1 fruit fly cellular context compared by ENCODE assay signal in the genomic region with DNA sequence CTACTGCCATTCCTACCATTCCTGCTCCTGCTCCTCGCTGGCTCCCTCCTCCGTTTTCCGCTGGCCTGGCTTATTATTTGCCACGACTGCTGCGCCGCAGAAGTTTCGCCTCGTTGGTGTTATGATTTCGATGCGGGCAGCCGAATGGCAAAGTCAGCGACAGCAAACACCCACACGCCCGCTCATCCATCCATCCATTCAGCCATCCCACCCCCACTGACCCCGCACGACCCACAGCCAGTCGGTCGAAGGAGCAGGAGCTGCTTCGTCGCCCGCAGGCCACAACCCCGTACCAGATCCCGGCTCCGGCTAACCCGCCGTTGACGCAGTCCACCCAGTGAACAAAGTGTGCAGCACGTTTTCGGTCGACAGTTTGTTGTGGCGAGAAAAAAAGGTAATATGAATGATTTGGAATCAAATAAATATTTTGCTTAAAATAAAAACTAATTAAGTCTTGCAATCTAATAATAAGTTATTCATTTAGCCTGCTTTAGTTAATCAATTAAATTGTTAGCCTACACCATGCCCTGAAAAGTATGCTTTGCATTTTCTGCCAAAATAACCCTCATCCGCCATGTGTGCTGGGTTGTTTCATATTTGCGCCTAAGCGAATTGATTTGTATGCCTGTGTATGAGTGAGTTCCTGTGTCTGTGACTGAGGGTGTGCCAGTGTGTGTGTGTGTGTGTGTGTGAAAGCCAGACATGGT.
TF ChIP-seq lines count a peak whose summit lies in the region.

No protein-coding gene starts in this region.

TF ChIP-seq in whole organism, embryonic, 481 proteins besides CTCF, POLR2A, EP300 and RAD21 (continued from another document and continues in another):
- TF ChIP-seq fd96Cb (tag; optimal IDR thresholded peaks at IDR 0.05; lab: Kevin White, UChicago) (peak; percentile 27), CG17361 (GFP tag; IDR thresholded peaks at IDR 0.05; lab: Robert Waterston, UW) (peak; percentile 53; the same call in 2 of the 3 replicates), zfh1 (GFP tag; IDR thresholded peaks at IDR 0.05; lab: Robert Waterston, UW) (no peak), nau (GFP tag; optimal IDR thresholded peaks at IDR 0.05; lab: Kevin White, UChicago) (peak; percentile 45), Hey (tag; optimal IDR thresholded peaks at IDR 0.05; lab: Kevin White, UChicago) (no peak), Trl (optimal IDR thresholded peaks at IDR 0.05; lab: Kevin White, UChicago) (no peak), Trl (GFP tag; optimal IDR thresholded peaks at IDR 0.05; lab: Kevin White, UChicago) (no peak), CG5245 (GFP tag; optimal IDR thresholded peaks at IDR 0.05; lab: Kevin White, UChicago) (no peak), CG7357 (GFP tag; IDR thresholded peaks at IDR 0.05; lab: Robert Waterston, UW) (peak; percentile 43; the same call in 1 of the 3 replicates), schlank (tag; optimal IDR thresholded peaks at IDR 0.05; lab: Kevin White, UChicago) (peak; percentile 57), run (tag; optimal IDR thresholded peaks at IDR 0.05; lab: Kevin White, UChicago) (peak; percentile 5), CG17385 (GFP tag; optimal IDR thresholded peaks at IDR 0.05; lab: Kevin White, UChicago) (peak; percentile 56), CG14860 (GFP tag; IDR thresholded peaks at IDR 0.05; lab: Robert Waterston, UW; ENCODE audit: partially characterized antibody) (no peak), CG10462 (GFP tag; optimal IDR thresholded peaks at IDR 0.05; lab: Kevin White, UChicago) (no peak), lab (GFP tag; optimal IDR thresholded peaks at IDR 0.05; lab: Kevin White, UChicago) (peak; percentile 88), kay (GFP tag; optimal IDR thresholded peaks at IDR 0.05; lab: Kevin White, UChicago) (no peak), tna (GFP tag; IDR thresholded peaks at IDR 0.05; lab: Robert Waterston, UW; ENCODE audit: partially characterized antibody) (no peak), Jarid2 (GFP tag; optimal IDR thresholded peaks at IDR 0.05; lab: Kevin White, UChicago) (peak; percentile 28), aop (GFP tag; IDR thresholded peaks at IDR 0.05; lab: Robert Waterston, UW) (no peak), CG2202 (tag; optimal IDR thresholded peaks at IDR 0.05; lab: Kevin White, UChicago) (no peak), CG10979 (tag; optimal IDR thresholded peaks at IDR 0.05; lab: Kevin White, UChicago) (peak; percentile 47), sim (GFP tag; IDR thresholded peaks at IDR 0.05; lab: Robert Waterston, UW) (no peak), CG32767 (GFP tag; IDR thresholded peaks at IDR 0.05; lab: Robert Waterston, UW) (no peak), CG15514 (GFP tag; optimal IDR thresholded peaks at IDR 0.05; lab: Kevin White, UChicago) (peak; percentile 43), Sox100B (GFP tag; optimal IDR thresholded peaks at IDR 0.05; lab: Kevin White, UChicago) (peak; percentile 47), CG2712 (tag; optimal IDR thresholded peaks at IDR 0.05; lab: Kevin White, UChicago) (peak; percentile 55), dm (GFP tag; optimal IDR thresholded peaks at IDR 0.05; lab: Kevin White, UChicago) (no peak), caup (GFP tag; optimal IDR thresholded peaks at IDR 0.05; lab: Kevin White, UChicago; ENCODE audit: severe bottlenecking) (peak; percentile 61), nmo (GFP tag; optimal IDR thresholded peaks at IDR 0.05; lab: Kevin White, UChicago) (peak; percentile 43), lilli (GFP tag; optimal IDR thresholded peaks at IDR 0.05; lab: Kevin White, UChicago) (peak; percentile 54), CG12659 (GFP tag; optimal IDR thresholded peaks at IDR 0.05; lab: Kevin White, UChicago) (peak; percentile 44), CG17612 (GFP tag; IDR thresholded peaks at IDR 0.05; lab: Robert Waterston, UW) (no peak), CG18262 (tag; optimal IDR thresholded peaks at IDR 0.05; lab: Kevin White, UChicago) (peak; percentile 51), tio (GFP tag; optimal IDR thresholded peaks at IDR 0.05; lab: Kevin White, UChicago) (no peak), pan (optimal IDR thresholded peaks at IDR 0.05; lab: Kevin White, UChicago) (no peak), pan (GFP tag; optimal IDR thresholded peaks at IDR 0.05 in 1 of 2, IDR thresholded peaks at IDR 0.05 in 1 of 2) (peak in 1 of 2 experiments; percentile 20), CG8281 (tag; optimal IDR thresholded peaks at IDR 0.05; lab: Kevin White, UChicago) (no peak), Asciz (GFP tag; optimal IDR thresholded peaks at IDR 0.05; lab: Kevin White, UChicago) (peak; percentile 25), exex (tag; optimal IDR thresholded peaks at IDR 0.05; lab: Kevin White, UChicago) (peak; percentile 33), pho (GFP tag; optimal IDR thresholded peaks at IDR 0.05; lab: Kevin White, UChicago) (peak; percentile 34), HLH3B (GFP tag; IDR thresholded peaks at IDR 0.05; lab: Robert Waterston, UW) (peak; percentile 48; the same call in 1 of the 2 replicates), CG34376 (GFP tag; optimal IDR thresholded peaks at IDR 0.05; lab: Kevin White, UChicago) (peak; percentile 82), CG13424 (tag; optimal IDR thresholded peaks at IDR 0.05; lab: Kevin White, UChicago) (peak; percentile 70), fu2 (GFP tag; optimal IDR thresholded peaks at IDR 0.05; lab: Kevin White, UChicago) (no peak), bigmax (GFP tag; optimal IDR thresholded peaks at IDR 0.05; lab: Kevin White, UChicago) (no peak), CG12219 (GFP tag; optimal IDR thresholded peaks at IDR 0.05; lab: Kevin White, UChicago) (peak; percentile 56), ewg (GFP tag; optimal IDR thresholded peaks at IDR 0.05; lab: Kevin White, UChicago) (peak; percentile 25), org-1 (GFP tag; optimal IDR thresholded peaks at IDR 0.05; lab: Kevin White, UChicago) (peak; percentile 65), sob (GFP tag; IDR thresholded peaks at IDR 0.05; lab: Robert Waterston, UW) (peak; percentile 35; the same call in 1 of the 2 replicates), CG10267 (tag; optimal IDR thresholded peaks at IDR 0.05; lab: Kevin White, UChicago) (peak; percentile 40), CG12391 (tag; optimal IDR thresholded peaks at IDR 0.05; lab: Kevin White, UChicago) (peak; percentile 66), cas (GFP tag; IDR thresholded peaks at IDR 0.05; lab: Robert Waterston, UW) (no peak), tup (GFP tag; optimal IDR thresholded peaks at IDR 0.05; lab: Kevin White, UChicago) (peak; percentile 9), CG14441 (GFP tag; IDR thresholded peaks at IDR 0.05; lab: Robert Waterston, UW) (0 out of 2 replicates have a peak, but pooled peaks have one; percentile 18), CG6683 (GFP tag; optimal IDR thresholded peaks at IDR 0.05; lab: Kevin White, UChicago) (peak; percentile 65), Adf1 (GFP tag; IDR thresholded peaks at IDR 0.05; lab: Robert Waterston, UW) (peak; percentile 41; the same call in 1 of the 2 replicates), Bteb2 (GFP tag; optimal IDR thresholded peaks at IDR 0.05; lab: Kevin White, UChicago) (peak; percentile 1), CG18011 (GFP tag; optimal IDR thresholded peaks at IDR 0.05; lab: Kevin White, UChicago) (no peak), CG11696 (GFP tag; IDR thresholded peaks at IDR 0.05; lab: Robert Waterston, UW) (peak; percentile 23; the same call in 1 of the 2 replicates), CG7745 (tag; optimal IDR thresholded peaks at IDR 0.05; lab: Kevin White, UChicago) (no peak), CG2678 (tag; optimal IDR thresholded peaks at IDR 0.05; lab: Kevin White, UChicago) (peak; percentile 86), CG8478 (optimal IDR thresholded peaks at IDR 0.05; lab: Kevin White, UChicago) (no peak), lov (optimal IDR thresholded peaks at IDR 0.05; lab: Kevin White, UChicago) (no peak), lov (GFP tag; IDR thresholded peaks at IDR 0.05; lab: Robert Waterston, UW) (no peak), CG9727 (GFP tag; optimal IDR thresholded peaks at IDR 0.05; lab: Kevin White, UChicago) (peak; percentile 58), D19A (tag; optimal IDR thresholded peaks at IDR 0.05; lab: Kevin White, UChicago) (peak; percentile 41), CG4707 (GFP tag; optimal IDR thresholded peaks at IDR 0.05; lab: Kevin White, UChicago) (no peak), Hand (GFP tag; optimal IDR thresholded peaks at IDR 0.05; lab: Kevin White, UChicago) (peak; percentile 85), Awh (GFP tag; IDR thresholded peaks at IDR 0.05; lab: Robert Waterston, UW) (no peak), Blimp-1 (GFP tag; optimal IDR thresholded peaks at IDR 0.05; lab: Kevin White, UChicago) (peak; percentile 34), CG33557 (GFP tag; optimal IDR thresholded peaks at IDR 0.05; lab: Kevin White, UChicago) (no peak), CG14014 (GFP tag; IDR thresholded peaks at IDR 0.05; lab: Robert Waterston, UW) (peak; percentile 59), ken (GFP tag; IDR thresholded peaks at IDR 0.05; lab: Robert Waterston, UW) (0 out of 3 replicates have a peak, but pooled peaks have one; percentile 16), CG11456 (GFP tag; IDR thresholded peaks at IDR 0.05; lab: Robert Waterston, UW) (no peak), CG13296 (GFP tag; optimal IDR thresholded peaks at IDR 0.05; lab: Kevin White, UChicago) (peak; percentile 77), bcd (GFP tag; optimal IDR thresholded peaks at IDR 0.05; lab: Kevin White, UChicago) (peak; percentile 58), CG10366 (GFP tag; IDR thresholded peaks at IDR 0.05; lab: Robert Waterston, UW) (peak; percentile 20; the same call in 1 of the 2 replicates), dpn (GFP tag; optimal IDR thresholded peaks at IDR 0.05; lab: Kevin White, UChicago) (peak; percentile 23 to 26), Dip3 (GFP tag; optimal IDR thresholded peaks at IDR 0.05; lab: Kevin White, UChicago) (peak; percentile 0), CG10147 (GFP tag; optimal IDR thresholded peaks at IDR 0.05; lab: Kevin White, UChicago) (peak; percentile 76), CG6854 (GFP tag; optimal IDR thresholded peaks at IDR 0.05; lab: Kevin White, UChicago) (peak; percentile 63), CG15011 (GFP tag; optimal IDR thresholded peaks at IDR 0.05; lab: Kevin White, UChicago) (peak; percentile 46), CG31365 (tag; optimal IDR thresholded peaks at IDR 0.05; lab: Kevin White, UChicago) (no peak), twi (tag; optimal IDR thresholded peaks at IDR 0.05; lab: Kevin White, UChicago) (peak; percentile 10), CG9932 (GFP tag; IDR thresholded peaks at IDR 0.05; lab: Robert Waterston, UW) (peak; percentile 38; the same call in 1 of the 2 replicates), MTF-1 (GFP tag; optimal IDR thresholded peaks at IDR 0.05; lab: Kevin White, UChicago; ENCODE audit: borderline replicate concordance) (no peak), CG9215 (GFP tag; IDR thresholded peaks at IDR 0.05; lab: Robert Waterston, UW) (peak; percentile 46), Rfx (GFP tag; IDR thresholded peaks at IDR 0.05; lab: Robert Waterston, UW) (0 out of 2 replicates have a peak, but pooled peaks have one; percentile 16), chn (GFP tag; optimal IDR thresholded peaks at IDR 0.05; lab: Kevin White, UChicago) (no peak), CG31224 (GFP tag; IDR thresholded peaks at IDR 0.05; lab: Robert Waterston, UW) (no peak), Drgx (GFP tag; IDR thresholded peaks at IDR 0.05; lab: Robert Waterston, UW) (peak; percentile 26; the same call in 1 of the 2 replicates), Med (GFP tag; lab: Kevin White, UChicago) (peak; percentile 80), wdn (GFP tag; IDR thresholded peaks at IDR 0.05; lab: Robert Waterston, UW) (no peak), CG17829 (tag; optimal IDR thresholded peaks at IDR 0.05; lab: Kevin White, UChicago) (peak; percentile 21), CG2120 (GFP tag; optimal IDR thresholded peaks at IDR 0.05; lab: Kevin White, UChicago) (peak; percentile 73), phol (tag; optimal IDR thresholded peaks at IDR 0.05; lab: Kevin White, UChicago) (peak; percentile 56), CG10209 (GFP tag; optimal IDR thresholded peaks at IDR 0.05; lab: Kevin White, UChicago) (peak; percentile 44), unc-4 (GFP tag; IDR thresholded peaks at IDR 0.05; lab: Robert Waterston, UW; ENCODE audit: partially characterized antibody) (no peak), CG15601 (tag; optimal IDR thresholded peaks at IDR 0.05; lab: Kevin White, UChicago) (peak; percentile 15), Xbp1 (GFP tag; optimal IDR thresholded peaks at IDR 0.05; lab: Kevin White, UChicago) (peak; percentile 35), Fer1 (GFP tag; optimal IDR thresholded peaks at IDR 0.05; lab: Kevin White, UChicago) (peak; percentile 89), croc (GFP tag; conservative IDR thresholded peaks at IDR 0.05; lab: Robert Waterston, UW) (peak; percentile 20; the same call in 2 of the 3 replicates), HHEX (GFP tag; optimal IDR thresholded peaks at IDR 0.05; lab: Kevin White, UChicago) (peak; percentile 14), CG4424 (GFP tag; optimal IDR thresholded peaks at IDR 0.05; lab: Kevin White, UChicago) (peak; percentile 27), TFAM (GFP tag; optimal IDR thresholded peaks at IDR 0.05; lab: Kevin White, UChicago) (no peak), Aef1 (GFP tag; IDR thresholded peaks at IDR 0.05; lab: Robert Waterston, UW) (no peak; the same call in 2 of the 3 replicates), gcm (GFP tag; optimal IDR thresholded peaks at IDR 0.05; lab: Kevin White, UChicago) (peak; percentile 38), ems (GFP tag; optimal IDR thresholded peaks at IDR 0.05; lab: Kevin White, UChicago) (peak; percentile 6), yki (optimal IDR thresholded peaks at IDR 0.05; lab: Kevin White, UChicago) (no peak), Usf (GFP tag; optimal IDR thresholded peaks at IDR 0.05; lab: Kevin White, UChicago) (peak; percentile 6), CG2129 (GFP tag; IDR thresholded peaks at IDR 0.05; lab: Robert Waterston, UW; ENCODE audit: partially characterized antibody) (no peak), salm (tag; optimal IDR thresholded peaks at IDR 0.05; lab: Kevin White, UChicago) (peak; percentile 11), Nf-YB (GFP tag; optimal IDR thresholded peaks at IDR 0.05; lab: Kevin White, UChicago) (peak; percentile 14), CG5180 (GFP tag; optimal IDR thresholded peaks at IDR 0.05; lab: Kevin White, UChicago) (peak; percentile 56), CG6765 (GFP tag; optimal IDR thresholded peaks at IDR 0.05; lab: Kevin White, UChicago) (peak; percentile 52), stc (GFP tag; IDR thresholded peaks at IDR 0.05; lab: Robert Waterston, UW) (peak; percentile 22; the same call in 1 of the 2 replicates), CrebB (tag; optimal IDR thresholded peaks at IDR 0.05; lab: Kevin White, UChicago) (peak; percentile 16), Meics (GFP tag; optimal IDR thresholded peaks at IDR 0.05; lab: Kevin White, UChicago) (peak; percentile 77), Oli (tag; optimal IDR thresholded peaks at IDR 0.05; lab: Kevin White, UChicago) (peak; percentile 57), onecut (GFP tag; IDR thresholded peaks at IDR 0.05; lab: Robert Waterston, UW) (peak; percentile 33; the same call in 1 of the 2 replicates)
